Worm (Caenorhabditis elegans) whole organism, young adult: ENCODE data around the gene pals-19.
"Not testable (repeated sequence)": the region's sequence is repeated elsewhere in the genome, so short reads cannot be mapped to it uniquely, and the experiment has no call there.

Experiments used
- K12H6.12 ChIP-seq: fragments of 200-800 bp; sonication (Bioruptor generic); optimal IDR thresholded peaks from 2 replicates; lab custom pipeline; 2018; ENCODE audit warnings: mild to moderate bottlenecking, missing genetic modification characterization, missing compliant biosample characterization
- T07F8.4 ChIP-seq: sonication (generic microtip); optimal IDR thresholded peaks from 2 replicates; lab custom pipeline; 2016; ENCODE audit warnings: mild to moderate bottlenecking, missing genetic modification characterization, moderate library complexity, missing compliant biosample characterization
- ekl-4 ChIP-seq: fragments of 200-800 bp; sonication (Bioruptor generic); IDR thresholded peaks from 2 replicates; pipeline ENCODE4 v1.3.6; 2022; ENCODE audit warnings: missing genetic modification reagents, missing genetic modification characterization, missing compliant biosample characterization
- snpc-4 ChIP-seq, 5 experiments: fragments of 150-350 bp in 1 of 5; sonication (generic microtip) in 4 of 5; optimal IDR thresholded peaks; 2 replicates each; lab custom pipeline; 2014 to 2018; ENCODE audit warnings: missing genetic modification characterization in 5 of 5, missing biosample characterization in 3 of 5, antibody characterized with exemption in 2 of 5, mild to moderate bottlenecking in 2 of 5, missing compliant biosample characterization in 2 of 5, missing genotype in 2 of 5, moderate library complexity in 2 of 5, missing genetic modification reagents in 1 of 5
- unc-130 ChIP-seq: sonication (generic microtip); optimal IDR thresholded peaks from 2 replicates; lab custom pipeline; 2016; ENCODE audit warnings: missing genetic modification reagents, missing genetic modification characterization, missing compliant biosample characterization

DNA sequence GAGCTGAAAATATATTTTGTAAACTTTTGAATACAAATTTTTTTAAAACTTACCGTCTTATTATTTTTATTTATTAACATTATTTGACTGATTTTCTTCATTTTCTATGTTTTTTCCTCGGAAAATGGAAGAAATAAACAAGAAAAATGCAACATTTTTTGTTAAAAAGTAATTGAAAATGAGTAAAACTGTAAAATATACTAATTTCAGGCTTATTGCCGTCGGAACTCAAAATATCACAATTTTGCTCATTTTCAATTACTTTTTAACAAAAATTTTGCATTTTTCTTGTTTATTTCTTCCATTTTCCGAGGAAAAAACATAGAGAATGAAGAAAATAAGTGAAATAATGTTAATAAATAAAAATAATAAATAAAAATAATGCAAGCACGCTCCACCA is 26.2 kb upstream of the pals-19 start, which contains the start of gene Y82E9BR.10:
- TF ChIP-seq unc-130 (GFP tag; lab: Kevin White, UChicago); snpc-4 (GFP tag; optimal IDR thresholded peaks at IDR 0.05; lab: Kevin White, UChicago); snpc-4 (tag; optimal IDR thresholded peaks at IDR 0.05; lab: Kevin White, UChicago); ekl-4 (GFP tag; lab: Robert Waterston, UW); T07F8.4 (tag; lab: Kevin White, UChicago); K12H6.12 (tag; lab: Kevin White, UChicago): not testable (repeated sequence)
